Worm (Caenorhabditis elegans): ENCODE data around the gene T20F7.3.
"Not testable (repeated sequence)": the region's sequence is repeated elsewhere in the genome, so short reads cannot be mapped to it uniquely, and the experiment has no call there.

Gene T20F7.3

DNA sequence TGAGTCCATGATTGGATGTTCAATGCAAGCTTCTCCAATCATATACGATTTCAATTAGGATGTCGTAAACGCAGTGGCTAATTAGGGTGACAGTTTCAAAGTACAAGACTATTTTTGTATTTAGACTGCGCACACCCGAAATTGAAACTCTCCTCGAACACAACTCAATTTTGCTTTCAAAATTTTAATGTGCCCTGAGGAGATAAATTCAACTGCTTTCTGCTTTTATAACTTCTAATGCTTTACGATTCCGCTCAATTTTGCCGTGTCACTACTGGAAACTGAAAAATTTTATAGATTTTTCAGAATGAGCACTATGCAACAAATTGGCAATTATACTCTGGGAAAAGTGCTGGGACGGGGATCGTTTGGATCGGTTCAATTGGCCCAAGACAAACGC, 34.4 kb downstream of the T20F7.3 start, which contains the start of gene F39F10.2:
Gene F39F10.2 (plus strand): TSS at position 301 of the 400 bp plus-strand sequence.
- TF ChIP-seq aptf-2 (GFP tag; conservative IDR thresholded peaks at IDR 0.05) (no peak), ztf-6 (GFP tag; IDR thresholded peaks at IDR 0.05) (no peak), rec-8 (tag; optimal IDR thresholded peaks at IDR 0.05) (no peak), aptf-3 (GFP tag; IDR thresholded peaks at IDR 0.05) (no peak), ceh-58 (GFP tag; IDR thresholded peaks at IDR 0.05) (no peak), K12H6.12 (tag; optimal IDR thresholded peaks at IDR 0.05) (no peak), lin-26 (GFP tag; IDR thresholded peaks at IDR 0.05) (no peak), Y79H2A.3 (GFP tag; conservative IDR thresholded peaks at IDR 0.05) (no peak), nhr-90 (tag; optimal IDR thresholded peaks at IDR 0.05) (no peak), xnd-1 (tag; optimal IDR thresholded peaks at IDR 0.05) (no peak), ets-4 (GFP tag; optimal IDR thresholded peaks at IDR 0.05) (no peak), ztf-3 (GFP tag; optimal IDR thresholded peaks at IDR 0.05) (no peak), T07F8.4 (tag; optimal IDR thresholded peaks at IDR 0.05) (no peak), lir-1 (GFP tag; conservative IDR thresholded peaks at IDR 0.05) (no peak), B0261.1 (tag; optimal IDR thresholded peaks at IDR 0.05) (no peak), lsy-27 (tag; optimal IDR thresholded peaks at IDR 0.05; ENCODE audit: borderline replicate concordance, insufficient read depth) (no peak), T26A5.8 (tag; optimal IDR thresholded peaks at IDR 0.05) (no peak), rpc-1 (optimal IDR thresholded peaks at IDR 0.05) (no peak), rpc-1 (tag; optimal IDR thresholded peaks at IDR 0.05) (no peak), lsl-1 (GFP tag; optimal IDR thresholded peaks at IDR 0.05) (no peak)

DNA sequence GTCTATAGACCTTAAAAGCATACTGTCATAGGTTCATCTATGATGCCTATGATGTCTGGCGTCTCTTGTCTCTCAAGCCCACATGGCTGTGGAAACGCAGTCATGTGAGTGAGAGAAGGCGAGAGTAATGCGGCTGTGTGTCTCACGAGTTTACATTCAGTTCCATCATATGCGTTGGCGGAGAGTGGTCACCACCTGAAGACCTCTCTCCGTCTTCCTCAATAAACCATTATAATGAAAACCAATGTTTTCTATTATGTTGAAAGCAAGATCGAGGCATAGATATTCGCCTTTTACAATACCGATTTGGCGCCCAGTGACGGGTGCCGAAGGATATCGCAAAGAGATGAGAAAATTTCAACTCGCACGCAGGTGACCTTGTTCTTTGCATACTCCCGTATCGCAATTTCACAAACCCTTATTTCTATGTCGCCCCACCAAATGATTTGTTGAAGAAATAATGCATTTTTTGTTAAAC, 41.7 kb downstream of the T20F7.3 start:
- TF ChIP-seq pbrm-1 (GFP tag; IDR thresholded peaks at IDR 0.05) = peak; percentile 64
- peak; percentile 67; the same call in 1 of the 2 replicates for TF ChIP-seq Y67H2A.10 (GFP tag; conservative IDR thresholded peaks at IDR 0.05)
- TF ChIP-seq madf-3 (GFP tag; IDR thresholded peaks at IDR 0.05) = 0 out of 2 replicates have a peak, but pooled peaks have one; percentile 62
- peak; percentile 50; the same call in 1 of the 2 replicates for TF ChIP-seq C06A6.2 (GFP tag; conservative IDR thresholded peaks at IDR 0.05)
- peak; percentile 2 for TF ChIP-seq nhr-80 (tag; optimal IDR thresholded peaks at IDR 0.05)
- 0 out of 2 replicates have a peak, but pooled peaks have one; percentile 59 for TF ChIP-seq ekl-4 (GFP tag; IDR thresholded peaks at IDR 0.05)
- peak; percentile 54; the same call in 1 of the 2 replicates for TF ChIP-seq lin-26 (GFP tag; IDR thresholded peaks at IDR 0.05)
- TF ChIP-seq egl-44 (GFP tag; IDR thresholded peaks at IDR 0.05) = 0 out of 2 replicates have a peak, but pooled peaks have one; percentile 37
- peak; percentile 46; the same call in 1 of the 2 replicates for TF ChIP-seq nfyb-1 (GFP tag; IDR thresholded peaks at IDR 0.05)
- TF ChIP-seq let-526 (GFP tag; IDR thresholded peaks at IDR 0.05) = peak; percentile 51; the same call in 1 of the 2 replicates
- peak; percentile 49 for TF ChIP-seq mcd-1 (GFP tag; IDR thresholded peaks at IDR 0.05)
- 0 out of 2 replicates have a peak, but pooled peaks have one; percentile 16 for TF ChIP-seq zfh-2 (GFP tag; conservative IDR thresholded peaks at IDR 0.05)
- TF ChIP-seq nhr-120 (GFP tag; IDR thresholded peaks at IDR 0.05) = 0 out of 2 replicates have a peak, but pooled peaks have one; percentile 5
- TF ChIP-seq hmg-1.2 (GFP tag; IDR thresholded peaks at IDR 0.05) = peak; percentile 40; the same call in 1 of the 2 replicates
- peak; percentile 58; the same call in 1 of the 2 replicates for TF ChIP-seq K11D2.4 (GFP tag; IDR thresholded peaks at IDR 0.05)
- peak; percentile 67 for TF ChIP-seq rcor-1 (GFP tag; IDR thresholded peaks at IDR 0.05)
- peak; percentile 47 for TF ChIP-seq dox-1 (GFP tag; IDR thresholded peaks at IDR 0.05)
- peak; percentile 26 for TF ChIP-seq attf-5 (GFP tag; optimal IDR thresholded peaks at IDR 0.05)
- TF ChIP-seq cebp-1 (GFP tag; IDR thresholded peaks at IDR 0.05) = not testable (repeated sequence)
- TF ChIP-seq cebp-1 (tag; optimal IDR thresholded peaks at IDR 0.05) = peak; percentile 73
- 0 out of 2 replicates have a peak, but pooled peaks have one; percentile 20 for TF ChIP-seq lir-1 (GFP tag; conservative IDR thresholded peaks at IDR 0.05)
- TF ChIP-seq hmg-20 (GFP tag; IDR thresholded peaks at IDR 0.05) = 0 out of 2 replicates have a peak, but pooled peaks have one; percentile 11
- peak; percentile 11 for TF ChIP-seq ceh-27 (GFP tag; optimal IDR thresholded peaks at IDR 0.05)
- peak; percentile 40 for TF ChIP-seq chd-7 (tag; optimal IDR thresholded peaks at IDR 0.05)
